Fruit fly (Drosophila melanogaster) whole organism, embryonic: ENCODE measurements around the gene sti.

Experiments
- Aef1 ChIP-seq: fragments of 200-800 bp; sonication (Bioruptor generic); IDR thresholded peaks from 3 replicates; pipeline ENCODE4 v1.3.6; 2022; ENCODE audit warnings: missing biosample characterization, missing genetic modification characterization
- CG10267 ChIP-seq: fragments of 200-800 bp; sonication (Bioruptor generic); optimal IDR thresholded peaks from 2 replicates; lab custom pipeline; 2018; ENCODE audit warnings: missing biosample characterization, mild to moderate bottlenecking, missing genetic modification characterization, moderate library complexity
- CG13894 ChIP-seq: fragments of 200-800 bp; sonication (Bioruptor generic); optimal IDR thresholded peaks from 3 replicates; lab custom pipeline; 2018; ENCODE audit warnings: missing biosample characterization, mild to moderate bottlenecking, missing genetic modification characterization, moderate library complexity
- CG14667 ChIP-seq: fragments of 200-800 bp; sonication (Bioruptor generic); IDR thresholded peaks from 2 replicates; pipeline ENCODE4 v1.3.6; 2022; ENCODE audit warnings: missing biosample characterization, missing genetic modification characterization
- CG15601 ChIP-seq: fragments of 200-800 bp; sonication (Bioruptor generic); optimal IDR thresholded peaks from 3 replicates; lab custom pipeline; 2019; ENCODE audit warnings: missing biosample characterization, mild to moderate bottlenecking, missing genetic modification characterization, moderate library complexity
- CG17385 ChIP-seq: fragments of 200-800 bp; sonication (Bioruptor generic); optimal IDR thresholded peaks from 3 replicates; lab custom pipeline; 2018; ENCODE audit warnings: missing biosample characterization, mild to moderate bottlenecking, missing genetic modification characterization
- CG17568 ChIP-seq: fragments of 200-800 bp; sonication (Bioruptor generic); optimal IDR thresholded peaks from 2 replicates; lab custom pipeline; 2018; ENCODE audit warnings: missing biosample characterization, mild to moderate bottlenecking, missing genetic modification characterization, moderate library complexity
- CG18476 ChIP-seq: fragments of 200-800 bp; sonication (Bioruptor generic); optimal IDR thresholded peaks from 2 replicates; lab custom pipeline; 2016; ENCODE audit warnings: missing biosample characterization, mild to moderate bottlenecking, missing genetic modification characterization
- CG30431 ChIP-seq: fragments of 200-800 bp; sonication (Bioruptor generic); optimal IDR thresholded peaks from 2 replicates; lab custom pipeline; 2017; ENCODE audit warnings: missing biosample characterization, missing genetic modification characterization
- CG32772 ChIP-seq: fragments of 200-800 bp; sonication (Bioruptor generic); IDR thresholded peaks from 2 replicates; pipeline ENCODE4 v1.3.6; 2022; ENCODE audit warnings: missing biosample characterization, missing genetic modification characterization
- CG3726 ChIP-seq: fragments of 200-800 bp; sonication (Bioruptor generic); IDR thresholded peaks from 3 replicates; pipeline ENCODE4, ENCODE4 v1.3.6; 2022; ENCODE audit warnings: missing biosample characterization, missing genetic modification characterization
- CG4424 ChIP-seq: fragments of 200-800 bp; sonication (Bioruptor generic); optimal IDR thresholded peaks from 3 replicates; lab custom pipeline; 2016; ENCODE audit warnings: missing biosample characterization, missing genetic modification characterization
- CG6175 ChIP-seq: fragments of 200-800 bp; sonication (Bioruptor generic); IDR thresholded peaks from 3 replicates; pipeline ENCODE4 v1.3.6; 2022; ENCODE audit warnings: missing biosample characterization, missing genetic modification characterization
- CG6689 ChIP-seq: fragments of 200-800 bp; sonication (Bioruptor generic); IDR thresholded peaks from 2 replicates; pipeline ENCODE4 v1.3.6; 2022; ENCODE audit warnings: missing biosample characterization, missing genetic modification characterization
- CG7556 ChIP-seq: fragments of 200-800 bp; sonication (Bioruptor generic); optimal IDR thresholded peaks from 2 replicates; lab custom pipeline; 2017; ENCODE audit warnings: missing biosample characterization, mild to moderate bottlenecking, missing genetic modification characterization
- CG8359 ChIP-seq: fragments of 200-800 bp; sonication (Bioruptor generic); optimal IDR thresholded peaks from 2 replicates; lab custom pipeline; 2017; ENCODE audit warnings: missing biosample characterization, mild to moderate bottlenecking, missing genetic modification characterization, borderline replicate concordance
- CG9437 ChIP-seq: fragments of 200-800 bp; sonication (Bioruptor generic); optimal IDR thresholded peaks from 2 replicates; lab custom pipeline; 2018; ENCODE audit warnings: missing biosample characterization, mild to moderate bottlenecking, missing genetic modification characterization
- CrebB ChIP-seq: fragments of 200-800 bp; sonication (Bioruptor generic); optimal IDR thresholded peaks from 3 replicates; lab custom pipeline; 2018; ENCODE audit warnings: missing biosample characterization, mild to moderate bottlenecking, missing genetic modification characterization
- D ChIP-seq, 2 experiments: fragments of 200-800 bp in 1 of 2; fragments of >200 bp in 1 of 2; sonication (Bioruptor generic) in 1 of 2; optimal IDR thresholded peaks; 2 replicates in 1 of 2; 3 replicates in 1 of 2; lab custom pipeline; 2017; ENCODE audit warnings: mild to moderate bottlenecking in 1 of 2, missing biosample characterization in 1 of 2, missing genetic modification characterization in 1 of 2, missing genetic modification reagents in 1 of 2
- Eip74EF ChIP-seq, 2 experiments: fragments of 200-800 bp in 1 of 2; fragments of >200 bp in 1 of 2; sonication (Bioruptor generic) in 1 of 2; optimal IDR thresholded peaks; 2 replicates each; lab custom pipeline; 2017 to 2019; ENCODE audit warnings: missing biosample characterization in 2 of 2, missing genetic modification characterization in 2 of 2, mild to moderate bottlenecking in 1 of 2, moderate library complexity in 1 of 2
- H2.0 ChIP-seq: fragments of 200-800 bp; sonication (Bioruptor generic); IDR thresholded peaks from 2 replicates; pipeline ENCODE4 v1.3.6; 2022; ENCODE audit warnings: missing biosample characterization, missing genetic modification characterization
- HHEX ChIP-seq: fragments of 200-800 bp; sonication (Bioruptor generic); optimal IDR thresholded peaks from 3 replicates; lab custom pipeline; 2017; ENCODE audit warnings: missing biosample characterization, mild to moderate bottlenecking, missing genetic modification characterization, missing genetic modification reagents
- HLH3B ChIP-seq: fragments of 200-800 bp; sonication (Bioruptor generic); IDR thresholded peaks from 2 replicates; pipeline ENCODE4 v1.3.6; 2022; ENCODE audit warnings: missing biosample characterization, missing genetic modification characterization
- HLHmδ ChIP-seq: fragments of 200-800 bp; sonication (Bioruptor generic); optimal IDR thresholded peaks from 2 replicates; lab custom pipeline; 2018; ENCODE audit warnings: missing biosample characterization, mild to moderate bottlenecking, missing genetic modification characterization, moderate library complexity
- Hey ChIP-seq: fragments of 200-800 bp; sonication (Bioruptor generic); optimal IDR thresholded peaks from 3 replicates; lab custom pipeline; 2018; ENCODE audit warnings: missing biosample characterization, mild to moderate bottlenecking, missing genetic modification characterization
- MESR4 ChIP-seq: fragments of 200-800 bp; sonication (Bioruptor generic); optimal IDR thresholded peaks from 2 replicates; lab custom pipeline; 2018; ENCODE audit warnings: missing biosample characterization, mild to moderate bottlenecking, missing genetic modification characterization, moderate library complexity
- Med ChIP-seq: fragments of 200-800 bp; sonication (Bioruptor generic); peaks from one replicate; lab custom pipeline; 2016; ENCODE audit warnings: missing biosample characterization, missing genetic modification characterization, mild to moderate bottlenecking, inconsistent platforms, moderate library complexity
- NC2α ChIP-seq: fragments of 200-800 bp; sonication (Bioruptor generic); optimal IDR thresholded peaks from 2 replicates; lab custom pipeline; 2016; ENCODE audit warnings: missing biosample characterization, missing genetic modification characterization
- NK7.1 ChIP-seq: fragments of 200-800 bp; sonication (Bioruptor generic); optimal IDR thresholded peaks from 3 replicates; lab custom pipeline; 2016; ENCODE audit warnings: missing biosample characterization, missing genetic modification characterization
- Pdp1 ChIP-seq, 2 experiments: fragments of 200-800 bp; sonication (Bioruptor generic); optimal IDR thresholded peaks; 3 replicates each; lab custom pipeline; 2016; ENCODE audit warnings: missing biosample characterization in 2 of 2, missing genetic modification characterization in 2 of 2, mild to moderate bottlenecking in 1 of 2, moderate library complexity in 1 of 2
- Sry-β ChIP-seq: fragments of 200-800 bp; sonication (Bioruptor generic); optimal IDR thresholded peaks from 2 replicates; lab custom pipeline; 2018; ENCODE audit warnings: missing biosample characterization, mild to moderate bottlenecking, missing genetic modification characterization, moderate library complexity
- YL-1 ChIP-seq: fragments of 200-800 bp; sonication (Bioruptor generic); optimal IDR thresholded peaks from 3 replicates; lab custom pipeline; 2017; ENCODE audit warnings: missing biosample characterization, mild to moderate bottlenecking, missing genetic modification characterization
- ap ChIP-seq: fragments of 200-800 bp; sonication (Bioruptor generic); IDR thresholded peaks from 2 replicates; pipeline ENCODE4 v1.3.6; 2022; ENCODE audit warnings: missing biosample characterization, missing genetic modification characterization
- bcd ChIP-seq: fragments of 200-800 bp; sonication (Bioruptor generic); optimal IDR thresholded peaks from 2 replicates; lab custom pipeline; 2017; ENCODE audit warnings: missing biosample characterization, mild to moderate bottlenecking, missing genetic modification characterization
- chinmo ChIP-seq: fragments of 200-800 bp; sonication (Bioruptor generic); IDR thresholded peaks from 4 replicates; pipeline ENCODE4 v1.3.6; 2022; ENCODE audit warnings: missing biosample characterization, missing genetic modification characterization; ENCODE audit not compliant: partially characterized antibody
- chn ChIP-seq: fragments of 200-800 bp; sonication (Bioruptor generic); optimal IDR thresholded peaks from 2 replicates; lab custom pipeline; 2016; ENCODE audit warnings: missing biosample characterization, missing genetic modification characterization
- cwo ChIP-seq: fragments of 200-800 bp; sonication (Bioruptor generic); optimal IDR thresholded peaks from 3 replicates; lab custom pipeline; 2017; ENCODE audit warnings: missing biosample characterization, missing genetic modification characterization, mild to moderate bottlenecking, moderate library complexity, missing genetic modification reagents
- dm ChIP-seq: fragments of 200-800 bp; sonication (Bioruptor generic); optimal IDR thresholded peaks from 3 replicates; lab custom pipeline; 2016; ENCODE audit warnings: missing biosample characterization, missing genetic modification characterization
- ham ChIP-seq: fragments of 200-800 bp; sonication (Bioruptor generic); IDR thresholded peaks from 2 replicates; pipeline ENCODE4 v1.3.6; 2022; ENCODE audit warnings: missing biosample characterization, missing genetic modification characterization
- inv ChIP-seq: fragments of 200-800 bp; sonication (Bioruptor generic); IDR thresholded peaks from 2 replicates; pipeline ENCODE4 v1.3.6; 2022; ENCODE audit warnings: missing biosample characterization, missing genetic modification characterization; ENCODE audit not compliant: partially characterized antibody
- lilli ChIP-seq: fragments of 200-800 bp; sonication (Bioruptor generic); optimal IDR thresholded peaks from 3 replicates; lab custom pipeline; 2016; ENCODE audit warnings: missing biosample characterization, missing genetic modification characterization
- maf-S ChIP-seq: fragments of 200-800 bp; sonication (Bioruptor generic); optimal IDR thresholded peaks from 2 replicates; lab custom pipeline; 2016; ENCODE audit warnings: missing biosample characterization, missing genetic modification characterization
- nau ChIP-seq: fragments of 200-800 bp; sonication (Bioruptor generic); optimal IDR thresholded peaks from 3 replicates; lab custom pipeline; 2017; ENCODE audit warnings: missing biosample characterization, mild to moderate bottlenecking, missing genetic modification characterization, missing genetic modification reagents
- oc ChIP-seq: fragments of 200-800 bp; sonication (Bioruptor generic); optimal IDR thresholded peaks from 2 replicates; lab custom pipeline; 2018; ENCODE audit warnings: missing biosample characterization, mild to moderate bottlenecking, missing genetic modification characterization, moderate library complexity
- odd ChIP-seq: fragments of 200-800 bp; sonication (Bioruptor generic); optimal IDR thresholded peaks from 2 replicates; lab custom pipeline; 2017; ENCODE audit warnings: missing biosample characterization, mild to moderate bottlenecking, missing genetic modification characterization
- pfk ChIP-seq: fragments of 200-800 bp; sonication (Bioruptor generic); optimal IDR thresholded peaks from 2 replicates; lab custom pipeline; 2018; ENCODE audit warnings: missing biosample characterization, mild to moderate bottlenecking, missing genetic modification characterization, moderate library complexity
- sug ChIP-seq: fragments of 200-800 bp; optimal IDR thresholded peaks from 2 replicates; lab custom pipeline; 2019; ENCODE audit warnings: missing biosample characterization, mild to moderate bottlenecking, missing genetic modification characterization, moderate library complexity
- tgo ChIP-seq: fragments of 200-800 bp; sonication (Bioruptor generic); IDR thresholded peaks from 3 replicates; pipeline ENCODE4 v1.3.6; 2022; ENCODE audit warnings: missing biosample characterization, missing genetic modification characterization
- unpg ChIP-seq: fragments of 200-800 bp; sonication (Bioruptor generic); optimal IDR thresholded peaks from 3 replicates; lab custom pipeline; 2018; ENCODE audit warnings: missing biosample characterization, mild to moderate bottlenecking, missing genetic modification characterization, moderate library complexity

Gene sti

dm6 chr3L:12495312-12495725 lies 19.3 kb downstream of the sti start (continued):
- TF ChIP-seq inv = no peak
- TF ChIP-seq dm = no peak
- no peak for TF ChIP-seq CG6175 (GFP tag; lab: Robert Waterston, UW)
- TF ChIP-seq Eip74EF (GFP tag; optimal IDR thresholded peaks at IDR 0.05; lab: Kevin White, UChicago) = peak in 1 of 2 experiments; percentile 5
- no peak for TF ChIP-seq NC2α (GFP tag; lab: Kevin White, UChicago)
- TF ChIP-seq H2.0 (GFP tag; lab: Robert Waterston, UW) = no peak
- no peak for TF ChIP-seq maf-S (GFP tag; lab: Kevin White, UChicago)
- TF ChIP-seq tgo (GFP tag; lab: Robert Waterston, UW) = peak; percentile 21; the same call in 1 of the 3 replicates
- TF ChIP-seq CG9437 = peak; percentile 39
- TF ChIP-seq pfk (GFP tag; lab: Kevin White, UChicago) = no peak
- peak; percentile 34 for TF ChIP-seq odd (GFP tag; lab: Kevin White, UChicago)
- no peak for TF ChIP-seq NK7.1 (GFP tag; lab: Kevin White, UChicago)
- TF ChIP-seq HLH3B (GFP tag; lab: Robert Waterston, UW) = no peak
- TF ChIP-seq CG8359 (GFP tag; lab: Kevin White, UChicago) = no peak
- TF ChIP-seq CG13894 (tag; lab: Kevin White, UChicago) = no peak
- peak; percentile 32 for TF ChIP-seq unpg
- no peak for TF ChIP-seq Hey (tag; lab: Kevin White, UChicago)
- TF ChIP-seq CG17568 (GFP tag; lab: Kevin White, UChicago) = no peak
- TF ChIP-seq CG3726 (GFP tag; lab: Robert Waterston, UW) = no peak
- 0 out of 2 replicates have a peak, but pooled peaks have one; percentile 11 for TF ChIP-seq CG32772
- TF ChIP-seq cwo (GFP tag; lab: Kevin White, UChicago) = peak; percentile 12
- TF ChIP-seq HLHmδ = no peak
- no peak for TF ChIP-seq CG15601
- TF ChIP-seq nau (GFP tag; lab: Kevin White, UChicago) = peak; percentile 31
- TF ChIP-seq MESR4 = no peak
- TF ChIP-seq CG30431 (GFP tag; lab: Kevin White, UChicago) = peak; percentile 25
- TF ChIP-seq bcd (GFP tag; lab: Kevin White, UChicago) = peak; percentile 15
- TF ChIP-seq Pdp1 (GFP tag; optimal IDR thresholded peaks at IDR 0.05; lab: Kevin White, UChicago) = peak in 1 of 2 experiments; percentile 9
- no peak for TF ChIP-seq CrebB
- TF ChIP-seq oc (tag; lab: Kevin White, UChicago) = peak; percentile 19
- TF ChIP-seq lilli = peak; percentile 53
- TF ChIP-seq YL-1 (GFP tag; lab: Kevin White, UChicago) = no peak
- peak; percentile 55 for TF ChIP-seq CG17385
- no peak for TF ChIP-seq CG4424 (GFP tag; lab: Kevin White, UChicago)
- 0 out of 2 replicates have a peak, but pooled peaks have one; percentile 31 for TF ChIP-seq CG14667
- TF ChIP-seq HHEX = peak; percentile 8
- TF ChIP-seq CG18476 (GFP tag; lab: Kevin White, UChicago) = peak; percentile 20
- TF ChIP-seq chn (GFP tag; lab: Kevin White, UChicago) = no peak
- no peak for TF ChIP-seq Sry-β
- peak; percentile 56 for TF ChIP-seq Med
- TF ChIP-seq CG6689 (GFP tag; lab: Robert Waterston, UW) = 0 out of 2 replicates have a peak, but pooled peaks have one; percentile 19
- no peak for TF ChIP-seq Aef1 (GFP tag; lab: Robert Waterston, UW)
- TF ChIP-seq sug (tag; lab: Kevin White, UChicago) = peak; percentile 0
- no peak for TF ChIP-seq ap
- TF ChIP-seq ham (GFP tag; lab: Robert Waterston, UW) = no peak
- TF ChIP-seq CG10267 (tag; lab: Kevin White, UChicago) = peak; percentile 36
- peak; percentile 56 for TF ChIP-seq CG7556
- no peak for TF ChIP-seq D (optimal IDR thresholded peaks at IDR 0.05; lab: Kevin White, UChicago)
- peak; percentile 40 for TF ChIP-seq D (GFP tag; optimal IDR thresholded peaks at IDR 0.05; lab: Kevin White, UChicago)
- TF ChIP-seq chinmo (GFP tag; lab: Robert Waterston, UW) = no peak
